Worm (Caenorhabditis elegans): ENCODE results near the gene F14H12.7.

DNA sequence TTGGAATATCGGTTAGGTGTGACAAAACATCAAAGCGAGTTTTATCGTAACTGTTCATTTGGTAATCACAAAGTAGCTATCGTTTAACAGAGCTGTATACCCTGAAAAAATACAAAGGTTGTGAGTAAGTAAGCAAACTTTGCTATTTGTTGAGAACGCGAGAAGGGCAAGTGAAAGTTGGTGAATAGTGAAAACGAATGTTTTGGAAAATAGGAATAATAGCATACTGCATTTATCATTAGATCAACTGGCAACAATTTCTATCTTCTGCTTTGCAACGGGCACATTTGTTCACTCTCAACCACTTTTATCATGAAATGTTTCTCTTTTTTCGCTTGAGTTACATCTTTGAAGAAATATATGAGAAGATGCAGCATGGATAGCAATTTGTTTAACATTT is 33.6 kb downstream of the F14H12.7 start, which contains the start of gene C24A8.5:
- TF ChIP-seq hlh-1 (tag; optimal IDR thresholded peaks at IDR 0.05) (no peak), snpc-4 (tag; optimal IDR thresholded peaks at IDR 0.05) (no peak), unc-39 (tag; optimal IDR thresholded peaks at IDR 0.05) (no peak), elt-1 (tag; optimal IDR thresholded peaks at IDR 0.05; ENCODE audit: borderline replicate concordance, insufficient read depth) (no peak), mab-5 (tag; optimal IDR thresholded peaks at IDR 0.05) (no peak)
